Worm (Caenorhabditis elegans): ENCODE results near the gene srab-16.

ce11 chrV:802726-803125 is 20.2 kb downstream of the srab-16 start:
- TF ChIP-seq pha-4 (tag; optimal IDR thresholded peaks at IDR 0.05) (no peak), pqm-1 (tag; optimal IDR thresholded peaks at IDR 0.05) (no peak), C38D4.7 (GFP tag; optimal IDR thresholded peaks at IDR 0.05) (no peak), elt-2 (tag; optimal IDR thresholded peaks at IDR 0.05) (no peak), hlh-30 (tag; optimal IDR thresholded peaks at IDR 0.05; ENCODE audit: insufficient read depth) (no peak), ref-2 (tag; optimal IDR thresholded peaks at IDR 0.05) (no peak), hlh-13 (GFP tag; optimal IDR thresholded peaks at IDR 0.05) (no peak), gmeb-2 (tag; optimal IDR thresholded peaks at IDR 0.05) (no peak), unc-86 (tag; optimal IDR thresholded peaks at IDR 0.05) (no peak)

Data from whole organism, late embryonic.